Worm (Caenorhabditis elegans) whole organism, L2 larva: ENCODE results near the gene fbxb-42.

ENCODE experiments used
- lsy-2 ChIP-seq, 2 experiments: fragments of 150-350 bp in 1 of 2; sonication (generic microtip) in 1 of 2; optimal IDR thresholded peaks; 2 replicates each; lab custom pipeline; 2014 to 2017; ENCODE audit warnings: missing biosample characterization in 2 of 2, missing genetic modification characterization in 2 of 2
- nhr-11 ChIP-seq: fragments of 150-350 bp; optimal IDR thresholded peaks from 2 replicates; lab custom pipeline; 2014; ENCODE audit warnings: missing biosample characterization, missing genetic modification characterization
- nhr-237 ChIP-seq: fragments of 150-350 bp; optimal IDR thresholded peaks from 2 replicates; lab custom pipeline; 2014; ENCODE audit warnings: missing biosample characterization, missing genetic modification characterization
- snpc-4 ChIP-seq: fragments of 150-350 bp; optimal IDR thresholded peaks from 2 replicates; lab custom pipeline; 2014; ENCODE audit warnings: missing biosample characterization, missing genetic modification characterization
- ztf-11 ChIP-seq: sonication (generic microtip); optimal IDR thresholded peaks from 2 replicates; lab custom pipeline; 2017; ENCODE audit warnings: missing biosample characterization, missing genetic modification characterization

- TF ChIP-seq ztf-11 (no peak), nhr-237 (tag; lab: Kevin White, UChicago) (no peak), snpc-4 (tag; lab: Kevin White, UChicago) (no peak), lsy-2 (tag; optimal IDR thresholded peaks at IDR 0.05; lab: Kevin White, UChicago) (no peak), nhr-11 (tag; lab: Kevin White, UChicago) (no peak)
Measured at ce11 chrII:1550501-1550900, 13.1 kb downstream of the fbxb-42 start, which contains the start of the genes fbxb-52 and fbxb-51.
